Worm (Caenorhabditis elegans): ENCODE measurements around the gene npp-3.

DNA sequence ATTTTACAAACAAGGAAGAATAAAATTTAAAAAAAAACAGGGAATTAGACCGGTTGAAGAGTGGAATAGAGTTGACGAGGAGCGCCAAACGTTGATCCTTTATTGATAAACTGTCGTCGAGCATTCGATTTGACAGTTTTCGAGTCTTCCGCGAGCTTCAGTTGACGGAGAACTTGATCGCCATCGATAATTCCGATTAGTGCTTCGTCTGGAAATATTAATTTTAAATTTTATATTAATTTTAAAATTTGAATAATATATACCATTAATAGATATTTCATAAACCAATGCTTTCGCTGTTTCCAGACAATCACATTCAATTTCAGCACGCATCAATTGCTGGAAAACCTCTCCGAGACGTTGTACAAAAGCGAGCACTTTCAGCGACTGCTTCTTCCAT lies 8.9 kb downstream of the npp-3 start, which contains the start of gene K12D12.4:
- TF ChIP-seq ceh-28 (tag; optimal IDR thresholded peaks at IDR 0.05), result no peak
- TF ChIP-seq ztf-4 (tag; optimal IDR thresholded peaks at IDR 0.05), result no peak
- TF ChIP-seq fkh-10 (GFP tag; optimal IDR thresholded peaks at IDR 0.05), result no peak
- TF ChIP-seq pha-4 (tag; optimal IDR thresholded peaks at IDR 0.05), result no peak
- no peak for TF ChIP-seq ama-1 (optimal IDR thresholded peaks at IDR 0.05)
- no peak for TF ChIP-seq nhr-25 (tag; optimal IDR thresholded peaks at IDR 0.05)
- TF ChIP-seq skn-1 (tag; optimal IDR thresholded peaks at IDR 0.05), result no peak

Data from whole organism, L3 larva.